Worm (Caenorhabditis elegans) whole organism, L2 larva: Measurements from ENCODE around the gene ddx-17.
A peak's percentile ranks its signal among the peaks of the same experiment; 100 is the strongest.

Experiments used
- Y55F3AM.14 ChIP-seq: fragments of 200-800 bp; sonication (Bioruptor generic); optimal IDR thresholded peaks from 2 replicates; lab custom pipeline; 2018; ENCODE audit warnings: mild to moderate bottlenecking, missing genetic modification characterization, missing compliant biosample characterization
- ama-1 ChIP-seq: fragments of 150-350 bp; optimal IDR thresholded peaks from 2 replicates; lab custom pipeline; 2018; ENCODE audit warnings: inconsistent platforms
- ceh-16 ChIP-seq: fragments of 150-350 bp; optimal IDR thresholded peaks from 2 replicates; lab custom pipeline; 2014; ENCODE audit warnings: missing biosample characterization, missing genetic modification characterization
- lsy-2 ChIP-seq, 2 experiments: fragments of 150-350 bp in 1 of 2; sonication (generic microtip) in 1 of 2; optimal IDR thresholded peaks; 2 replicates each; lab custom pipeline; 2014 to 2017; ENCODE audit warnings: missing biosample characterization in 2 of 2, missing genetic modification characterization in 2 of 2
- mdl-1 ChIP-seq, 2 experiments: fragments of 150-350 bp in 1 of 2; sonication (generic microtip) in 1 of 2; optimal IDR thresholded peaks; 2 replicates each; lab custom pipeline; 2017; ENCODE audit warnings: missing biosample characterization in 2 of 2, missing genetic modification characterization in 2 of 2
- nhr-129 ChIP-seq: fragments of 150-350 bp; optimal IDR thresholded peaks from 2 replicates; lab custom pipeline; 2014; ENCODE audit warnings: missing biosample characterization, missing genetic modification characterization
- nhr-23 ChIP-seq: fragments of 150-350 bp; optimal IDR thresholded peaks from 2 replicates; lab custom pipeline; 2014; ENCODE audit warnings: missing biosample characterization, missing genetic modification reagents, missing genetic modification characterization
- nhr-25 ChIP-seq: fragments of 150-350 bp; sonication (generic microtip); optimal IDR thresholded peaks from 3 replicates; lab custom pipeline; 2014; ENCODE audit warnings: missing biosample characterization, missing genetic modification characterization
- nhr-77 ChIP-seq: fragments of 150-350 bp; optimal IDR thresholded peaks from 2 replicates; lab custom pipeline; 2014; ENCODE audit warnings: missing biosample characterization, missing genetic modification characterization
- snpc-4 ChIP-seq: fragments of 150-350 bp; optimal IDR thresholded peaks from 2 replicates; lab custom pipeline; 2014; ENCODE audit warnings: missing biosample characterization, missing genetic modification characterization
- unc-39 ChIP-seq: fragments of 150-350 bp; optimal IDR thresholded peaks from 2 replicates; lab custom pipeline; 2014; ENCODE audit warnings: missing biosample characterization, missing genetic modification characterization
- unc-62 ChIP-seq: fragments of 150-350 bp; optimal IDR thresholded peaks from 2 replicates; lab custom pipeline; 2014; ENCODE audit warnings: missing biosample characterization, missing genetic modification reagents, missing genetic modification characterization

- no peak for TF ChIP-seq unc-39 (tag; lab: Kevin White, UChicago)
- TF ChIP-seq unc-62 (GFP tag; lab: Kevin White, UChicago) = no peak
- TF ChIP-seq nhr-77 (tag; lab: Kevin White, UChicago) = no peak
- no peak for TF ChIP-seq nhr-23 (tag; lab: Kevin White, UChicago)
- no peak for TF ChIP-seq ama-1 (lab: Kevin White, UChicago)
- TF ChIP-seq mdl-1 (tag; optimal IDR thresholded peaks at IDR 0.05; lab: Kevin White, UChicago) = no peak
- peak; percentile 30 for TF ChIP-seq snpc-4
- TF ChIP-seq lsy-2 (tag; optimal IDR thresholded peaks at IDR 0.05; lab: Kevin White, UChicago) = peak in 1 of 2 experiments; percentile 70
- no peak for TF ChIP-seq ceh-16
- peak; percentile 43 for TF ChIP-seq nhr-25 (tag; lab: Kevin White, UChicago)
- TF ChIP-seq nhr-129 = peak; percentile 55
- TF ChIP-seq Y55F3AM.14 = no peak
Observed at ce11 chrV:13961927-13962419, 49.9 kb downstream of the ddx-17 start, which contains the start of the genes algn-13 and R10D12.13.
